ENCODE assay signal across 1 fruit fly cellular context in the genomic region with DNA sequence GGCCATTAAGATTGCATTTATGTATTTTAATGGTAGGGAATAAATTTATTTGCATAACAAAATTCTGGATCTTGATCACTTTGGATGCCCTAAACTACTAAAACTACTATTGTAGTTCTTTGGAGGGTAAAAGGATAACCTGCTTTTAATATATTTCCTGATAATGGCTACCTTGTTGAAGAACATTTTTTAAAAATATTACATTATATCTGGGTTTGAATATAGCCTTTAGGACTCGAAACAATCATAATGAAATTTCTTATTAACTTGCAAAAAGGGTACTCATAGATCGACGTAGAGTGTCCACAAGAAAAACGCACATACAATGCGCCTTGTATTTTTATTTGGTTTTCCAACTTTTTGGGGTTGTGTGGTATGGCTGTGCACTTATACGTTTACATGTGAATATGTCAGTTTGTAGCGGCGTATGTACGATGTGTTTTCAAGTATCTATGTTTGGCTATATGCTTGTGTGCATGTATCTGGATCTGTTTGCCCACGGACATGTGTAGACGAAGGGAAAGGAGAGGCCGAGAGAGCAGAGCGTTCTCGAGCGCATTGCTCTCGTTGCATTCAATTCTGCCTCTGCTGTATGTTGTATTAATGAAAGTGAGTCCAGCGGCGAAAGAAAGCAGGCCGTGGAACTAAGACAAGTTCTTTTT.
A peak's percentile ranks its signal among the peaks of the same experiment; 100 is the strongest.
TF ChIP-seq lines count a peak whose summit lies in the region.

No protein-coding gene starts in this region.

TF ChIP-seq in whole organism, embryonic, 481 proteins besides CTCF, POLR2A, EP300 and RAD21 (continued from another document and continues in another):
- peak; percentile 59 for TF ChIP-seq CG10366 (GFP tag; IDR thresholded peaks at IDR 0.05; lab: Robert Waterston, UW)
- TF ChIP-seq pfk (GFP tag; optimal IDR thresholded peaks at IDR 0.05; lab: Kevin White, UChicago), result peak; percentile 50
- peak; percentile 56 for TF ChIP-seq CG8944 (GFP tag; optimal IDR thresholded peaks at IDR 0.05; lab: Kevin White, UChicago)
- TF ChIP-seq danr (GFP tag; IDR thresholded peaks at IDR 0.05; lab: Robert Waterston, UW), result no peak
- peak in 1 of 2 experiments; percentile 14 for TF ChIP-seq Hr78 (GFP tag; optimal IDR thresholded peaks at IDR 0.05; lab: Kevin White, UChicago)
- TF ChIP-seq CrebB (tag; optimal IDR thresholded peaks at IDR 0.05; lab: Kevin White, UChicago), result peak; percentile 12
- TF ChIP-seq pros (GFP tag; optimal IDR thresholded peaks at IDR 0.05; lab: Kevin White, UChicago), result peak; percentile 65
- TF ChIP-seq tll (GFP tag; optimal IDR thresholded peaks at IDR 0.05; lab: Kevin White, UChicago), result peak in 1 of 2 experiments; percentile 77
- peak in 1 of 2 experiments; percentile 93 for TF ChIP-seq eve (GFP tag; optimal IDR thresholded peaks at IDR 0.05; lab: Kevin White, UChicago)
- TF ChIP-seq az2 (GFP tag; optimal IDR thresholded peaks at IDR 0.05; lab: Kevin White, UChicago), result peak; percentile 85
- TF ChIP-seq ap (GFP tag; IDR thresholded peaks at IDR 0.05; lab: Robert Waterston, UW), result peak; percentile 58
- no peak for TF ChIP-seq Bteb2 (GFP tag; optimal IDR thresholded peaks at IDR 0.05; lab: Kevin White, UChicago)
- peak; percentile 48 for TF ChIP-seq CG6689 (GFP tag; IDR thresholded peaks at IDR 0.05; lab: Robert Waterston, UW)
- peak; percentile 68 for TF ChIP-seq CG3065 (GFP tag; optimal IDR thresholded peaks at IDR 0.05; lab: Kevin White, UChicago)
- peak; percentile 82 for TF ChIP-seq CG2202 (tag; optimal IDR thresholded peaks at IDR 0.05; lab: Kevin White, UChicago)
- peak; percentile 66 for TF ChIP-seq bcd (GFP tag; optimal IDR thresholded peaks at IDR 0.05; lab: Kevin White, UChicago)
- peak; percentile 76 for TF ChIP-seq CG10462 (GFP tag; optimal IDR thresholded peaks at IDR 0.05; lab: Kevin White, UChicago)
- TF ChIP-seq her (GFP tag; optimal IDR thresholded peaks at IDR 0.05; lab: Kevin White, UChicago), result no peak
- TF ChIP-seq CG15269 (tag; optimal IDR thresholded peaks at IDR 0.05; lab: Kevin White, UChicago), result peak; percentile 47
- peak; percentile 86 for TF ChIP-seq CoRest (tag; optimal IDR thresholded peaks at IDR 0.05; lab: Kevin White, UChicago)
- no peak for TF ChIP-seq Scr (GFP tag; IDR thresholded peaks at IDR 0.05; lab: Robert Waterston, UW; ENCODE audit: partially characterized antibody)
- peak; percentile 42 for TF ChIP-seq fd102C (GFP tag; optimal IDR thresholded peaks at IDR 0.05; lab: Kevin White, UChicago)
- TF ChIP-seq ssp (GFP tag; IDR thresholded peaks at IDR 0.05; lab: Robert Waterston, UW), result peak; percentile 49; the same call in 1 of the 2 replicates
- peak; percentile 53 for TF ChIP-seq yki (optimal IDR thresholded peaks at IDR 0.05; lab: Kevin White, UChicago)
- TF ChIP-seq CG17829 (tag; optimal IDR thresholded peaks at IDR 0.05; lab: Kevin White, UChicago), result peak; percentile 71
- TF ChIP-seq Asciz (GFP tag; optimal IDR thresholded peaks at IDR 0.05; lab: Kevin White, UChicago), result peak; percentile 62
- no peak for TF ChIP-seq Dbx (GFP tag; IDR thresholded peaks at IDR 0.05; lab: Robert Waterston, UW)
- TF ChIP-seq CG1647 (GFP tag; optimal IDR thresholded peaks at IDR 0.05; lab: Kevin White, UChicago), result peak; percentile 46
- TF ChIP-seq tio (GFP tag; optimal IDR thresholded peaks at IDR 0.05; lab: Kevin White, UChicago), result peak; percentile 79
- peak; percentile 46 for TF ChIP-seq CG12236 (GFP tag; optimal IDR thresholded peaks at IDR 0.05; lab: Kevin White, UChicago)
- peak; percentile 76 for TF ChIP-seq Mes4 (GFP tag; optimal IDR thresholded peaks at IDR 0.05; lab: Kevin White, UChicago)
- peak; percentile 58 for TF ChIP-seq bab2 (GFP tag; optimal IDR thresholded peaks at IDR 0.05; lab: Kevin White, UChicago)
- peak; percentile 84 for TF ChIP-seq Spps (tag; optimal IDR thresholded peaks at IDR 0.05; lab: Kevin White, UChicago)
- TF ChIP-seq H15 (GFP tag; IDR thresholded peaks at IDR 0.05; lab: Robert Waterston, UW), result 0 out of 3 replicates have a peak, but pooled peaks have one; percentile 30
- TF ChIP-seq gem (tag; optimal IDR thresholded peaks at IDR 0.05; lab: Kevin White, UChicago), result peak; percentile 93
- peak; percentile 68 for TF ChIP-seq Hsf (GFP tag; optimal IDR thresholded peaks at IDR 0.05; lab: Kevin White, UChicago)
- TF ChIP-seq tna (GFP tag; IDR thresholded peaks at IDR 0.05; lab: Robert Waterston, UW; ENCODE audit: partially characterized antibody), result no peak
- TF ChIP-seq D (optimal IDR thresholded peaks at IDR 0.05; lab: Kevin White, UChicago), result no peak
- peak; percentile 79 for TF ChIP-seq D (GFP tag; optimal IDR thresholded peaks at IDR 0.05; lab: Kevin White, UChicago)
- peak; percentile 41 for TF ChIP-seq Bdp1 (GFP tag; optimal IDR thresholded peaks at IDR 0.05; lab: Kevin White, UChicago)
- TF ChIP-seq Kr (GFP tag; optimal IDR thresholded peaks at IDR 0.05; lab: Kevin White, UChicago), result no peak
- peak; percentile 80 for TF ChIP-seq CG10267 (tag; optimal IDR thresholded peaks at IDR 0.05; lab: Kevin White, UChicago)
- TF ChIP-seq E2f1 (GFP tag; IDR thresholded peaks at IDR 0.05; lab: Robert Waterston, UW), result peak; percentile 50; the same call in 1 of the 2 replicates
- TF ChIP-seq CG4854 (GFP tag; optimal IDR thresholded peaks at IDR 0.05; lab: Kevin White, UChicago), result peak; percentile 53
- peak; percentile 66 to 84 for TF ChIP-seq chif (GFP tag; optimal IDR thresholded peaks at IDR 0.05; lab: Kevin White, UChicago)
- TF ChIP-seq CG2875 (GFP tag; optimal IDR thresholded peaks at IDR 0.05; lab: Kevin White, UChicago), result peak; percentile 67
- TF ChIP-seq Atf6 (GFP tag; IDR thresholded peaks at IDR 0.05; lab: Robert Waterston, UW), result no peak
- peak; percentile 65 for TF ChIP-seq CG4404 (GFP tag; IDR thresholded peaks at IDR 0.05; lab: Robert Waterston, UW)
- peak; percentile 76 for TF ChIP-seq Sox100B (GFP tag; optimal IDR thresholded peaks at IDR 0.05; lab: Kevin White, UChicago)
- TF ChIP-seq Ravus (GFP tag; IDR thresholded peaks at IDR 0.05; lab: Robert Waterston, UW), result no peak
- no peak for TF ChIP-seq gt (GFP tag; IDR thresholded peaks at IDR 0.05; lab: Robert Waterston, UW)
- no peak for TF ChIP-seq hbn (GFP tag; IDR thresholded peaks at IDR 0.05; lab: Robert Waterston, UW; ENCODE audit: partially characterized antibody)
- peak; percentile 36; the same call in 1 of the 3 replicates for TF ChIP-seq CG7357 (GFP tag; IDR thresholded peaks at IDR 0.05; lab: Robert Waterston, UW)
- 0 out of 3 replicates have a peak, but pooled peaks have one; percentile 18 for TF ChIP-seq gce (GFP tag; IDR thresholded peaks at IDR 0.05; lab: Robert Waterston, UW)
- TF ChIP-seq CG18476 (GFP tag; optimal IDR thresholded peaks at IDR 0.05; lab: Kevin White, UChicago), result peak; percentile 78
- peak; percentile 4 for TF ChIP-seq CG9797 (GFP tag; optimal IDR thresholded peaks at IDR 0.05; lab: Kevin White, UChicago)
- peak; percentile 43; the same call in 1 of the 2 replicates for TF ChIP-seq CG7372 (GFP tag; IDR thresholded peaks at IDR 0.05; lab: Robert Waterston, UW)
- peak; percentile 78 for TF ChIP-seq Chrac-16 (GFP tag; optimal IDR thresholded peaks at IDR 0.05; lab: Kevin White, UChicago)
- peak; percentile 64 for TF ChIP-seq CG1603 (tag; optimal IDR thresholded peaks at IDR 0.05; lab: Kevin White, UChicago)
- TF ChIP-seq Nf-YB (GFP tag; optimal IDR thresholded peaks at IDR 0.05; lab: Kevin White, UChicago), result peak; percentile 66
- TF ChIP-seq E2f2 (GFP tag; IDR thresholded peaks at IDR 0.05; lab: Robert Waterston, UW), result peak; percentile 10; the same call in 1 of the 2 replicates
- no peak for TF ChIP-seq CG7987 (GFP tag; optimal IDR thresholded peaks at IDR 0.05; lab: Kevin White, UChicago)
- no peak for TF ChIP-seq Hand (GFP tag; optimal IDR thresholded peaks at IDR 0.05; lab: Kevin White, UChicago)
- no peak for TF ChIP-seq CkIIα-i1 (GFP tag; IDR thresholded peaks at IDR 0.05; lab: Robert Waterston, UW)
- TF ChIP-seq HHEX (GFP tag; optimal IDR thresholded peaks at IDR 0.05; lab: Kevin White, UChicago), result peak; percentile 18
- peak; percentile 41 for TF ChIP-seq Vsx1 (GFP tag; optimal IDR thresholded peaks at IDR 0.05; lab: Kevin White, UChicago)
- peak; percentile 70 for TF ChIP-seq CG10209 (GFP tag; optimal IDR thresholded peaks at IDR 0.05; lab: Kevin White, UChicago)
- TF ChIP-seq ase (GFP tag; IDR thresholded peaks at IDR 0.05; lab: Robert Waterston, UW), result peak; percentile 20; the same call in 1 of the 3 replicates
- peak; percentile 50 for TF ChIP-seq CG5245 (GFP tag; optimal IDR thresholded peaks at IDR 0.05; lab: Kevin White, UChicago)
- TF ChIP-seq Dfd (GFP tag; optimal IDR thresholded peaks at IDR 0.05; lab: Kevin White, UChicago), result no peak
- peak; percentile 12 for TF ChIP-seq CG11723 (GFP tag; optimal IDR thresholded peaks at IDR 0.05; lab: Kevin White, UChicago)
- TF ChIP-seq CG12744 (GFP tag; optimal IDR thresholded peaks at IDR 0.05; lab: Kevin White, UChicago), result peak; percentile 12
- no peak for TF ChIP-seq CG9215 (GFP tag; IDR thresholded peaks at IDR 0.05; lab: Robert Waterston, UW)
- TF ChIP-seq CG7786 (GFP tag; optimal IDR thresholded peaks at IDR 0.05; lab: Kevin White, UChicago), result peak; percentile 49
- peak; percentile 14 for TF ChIP-seq mam (GFP tag; optimal IDR thresholded peaks at IDR 0.05; lab: Kevin White, UChicago)
- TF ChIP-seq CG10654 (GFP tag; optimal IDR thresholded peaks at IDR 0.05; lab: Kevin White, UChicago), result peak; percentile 64
- peak; percentile 78 for TF ChIP-seq jing (GFP tag; optimal IDR thresholded peaks at IDR 0.05; lab: Kevin White, UChicago)
- peak; percentile 78 for TF ChIP-seq CG2678 (tag; optimal IDR thresholded peaks at IDR 0.05; lab: Kevin White, UChicago)
- TF ChIP-seq NFAT (GFP tag; IDR thresholded peaks at IDR 0.05; lab: Robert Waterston, UW), result no peak
- no peak for TF ChIP-seq exex (tag; optimal IDR thresholded peaks at IDR 0.05; lab: Kevin White, UChicago)
- peak; percentile 39 for TF ChIP-seq en (GFP tag; optimal IDR thresholded peaks at IDR 0.05; lab: Kevin White, UChicago)
- TF ChIP-seq CG6272 (GFP tag; IDR thresholded peaks at IDR 0.05; lab: Robert Waterston, UW), result no peak; the same call in 1 of the 2 replicates
- TF ChIP-seq CG11504 (tag; optimal IDR thresholded peaks at IDR 0.05; lab: Kevin White, UChicago), result peak; percentile 79
- TF ChIP-seq CG7745 (tag; optimal IDR thresholded peaks at IDR 0.05; lab: Kevin White, UChicago), result no peak
- peak; percentile 4 for TF ChIP-seq CG12299 (tag; optimal IDR thresholded peaks at IDR 0.05; lab: Kevin White, UChicago)
- peak; percentile 3 for TF ChIP-seq repo (GFP tag; optimal IDR thresholded peaks at IDR 0.05; lab: Kevin White, UChicago)
- no peak for TF ChIP-seq toy (GFP tag; IDR thresholded peaks at IDR 0.05; lab: Robert Waterston, UW)
- TF ChIP-seq disco-r (GFP tag; optimal IDR thresholded peaks at IDR 0.05; lab: Kevin White, UChicago), result peak; percentile 33
- peak in 1 of 2 experiments; percentile 71 for TF ChIP-seq Eip74EF (GFP tag; optimal IDR thresholded peaks at IDR 0.05; lab: Kevin White, UChicago)
- TF ChIP-seq CG18764 (GFP tag; optimal IDR thresholded peaks at IDR 0.05; lab: Kevin White, UChicago), result peak; percentile 60
- peak; percentile 22; the same call in 1 of the 2 replicates for TF ChIP-seq stc (GFP tag; IDR thresholded peaks at IDR 0.05; lab: Robert Waterston, UW)
- peak; percentile 48 for TF ChIP-seq nau (GFP tag; optimal IDR thresholded peaks at IDR 0.05; lab: Kevin White, UChicago)
- TF ChIP-seq CG16863 (GFP tag; optimal IDR thresholded peaks at IDR 0.05; lab: Kevin White, UChicago), result peak; percentile 59
- no peak for TF ChIP-seq ato (GFP tag; IDR thresholded peaks at IDR 0.05; lab: Robert Waterston, UW; ENCODE audit: partially characterized antibody)
- TF ChIP-seq CG16815 (GFP tag; optimal IDR thresholded peaks at IDR 0.05; lab: Kevin White, UChicago), result peak; percentile 78
- TF ChIP-seq Usf (GFP tag; optimal IDR thresholded peaks at IDR 0.05; lab: Kevin White, UChicago), result peak; percentile 78
- TF ChIP-seq CG30431 (GFP tag; optimal IDR thresholded peaks at IDR 0.05; lab: Kevin White, UChicago), result peak; percentile 86
- TF ChIP-seq Xbp1 (GFP tag; optimal IDR thresholded peaks at IDR 0.05; lab: Kevin White, UChicago), result peak; percentile 79
- TF ChIP-seq CG17359 (tag; optimal IDR thresholded peaks at IDR 0.05; lab: Kevin White, UChicago), result peak; percentile 71
- TF ChIP-seq Awh (GFP tag; IDR thresholded peaks at IDR 0.05; lab: Robert Waterston, UW), result peak; percentile 43; the same call in 1 of the 2 replicates
- TF ChIP-seq chn (GFP tag; optimal IDR thresholded peaks at IDR 0.05; lab: Kevin White, UChicago), result peak; percentile 88
- no peak for TF ChIP-seq CG2120 (GFP tag; optimal IDR thresholded peaks at IDR 0.05; lab: Kevin White, UChicago)
- peak; percentile 99 for TF ChIP-seq D19A (tag; optimal IDR thresholded peaks at IDR 0.05; lab: Kevin White, UChicago)
- no peak for TF ChIP-seq CG42726 (GFP tag; IDR thresholded peaks at IDR 0.05; lab: Robert Waterston, UW; ENCODE audit: partially characterized antibody)
- TF ChIP-seq wor (GFP tag; IDR thresholded peaks at IDR 0.05; lab: Robert Waterston, UW), result peak; percentile 35; the same call in 1 of the 2 replicates
- peak; percentile 79 for TF ChIP-seq Hr3 (GFP tag; optimal IDR thresholded peaks at IDR 0.05; lab: Kevin White, UChicago)
- peak; percentile 86 for TF ChIP-seq croc (GFP tag; conservative IDR thresholded peaks at IDR 0.05; lab: Robert Waterston, UW)
- peak; percentile 88 for TF ChIP-seq Ets65A (GFP tag; lab: Kevin White, UChicago)
- peak; percentile 31 for TF ChIP-seq CG8089 (GFP tag; optimal IDR thresholded peaks at IDR 0.05; lab: Kevin White, UChicago)
- peak; percentile 63 for TF ChIP-seq odd (GFP tag; optimal IDR thresholded peaks at IDR 0.05; lab: Kevin White, UChicago)
- TF ChIP-seq CG1024 (GFP tag; IDR thresholded peaks at IDR 0.05; lab: Robert Waterston, UW), result 0 out of 2 replicates have a peak, but pooled peaks have one; percentile 26
- peak; percentile 75 for TF ChIP-seq CG4820 (GFP tag; optimal IDR thresholded peaks at IDR 0.05; lab: Kevin White, UChicago)
- TF ChIP-seq sim (GFP tag; IDR thresholded peaks at IDR 0.05; lab: Robert Waterston, UW), result 0 out of 2 replicates have a peak, but pooled peaks have one; percentile 31
- peak; percentile 20 for TF ChIP-seq dm (GFP tag; optimal IDR thresholded peaks at IDR 0.05; lab: Kevin White, UChicago)
- TF ChIP-seq CG1233 (GFP tag; optimal IDR thresholded peaks at IDR 0.05; lab: Kevin White, UChicago), result peak; percentile 32
- peak; percentile 68; the same call in 2 of the 3 replicates for TF ChIP-seq CG2199 (GFP tag; IDR thresholded peaks at IDR 0.05; lab: Robert Waterston, UW)
- no peak for TF ChIP-seq Ada2b (GFP tag; IDR thresholded peaks at IDR 0.05; lab: Robert Waterston, UW)
- no peak for TF ChIP-seq ERR (GFP tag; optimal IDR thresholded peaks at IDR 0.05; lab: Kevin White, UChicago)
- TF ChIP-seq CG13123 (GFP tag; optimal IDR thresholded peaks at IDR 0.05; lab: Kevin White, UChicago), result peak; percentile 55
- peak; percentile 63 for TF ChIP-seq CG12104 (GFP tag; optimal IDR thresholded peaks at IDR 0.05; lab: Kevin White, UChicago)
- peak; percentile 87 for TF ChIP-seq CG8924 (tag; optimal IDR thresholded peaks at IDR 0.05; lab: Kevin White, UChicago)
